Fruit fly (Drosophila melanogaster) whole organism, pupa: ENCODE measurements around the gene CG11322.

Experiments used
- CG10348 ChIP-seq: fragments of 200-800 bp; sonication (Bioruptor generic); IDR thresholded peaks from 2 replicates; pipeline ENCODE4 v1.3.6; 2022; ENCODE audit warnings: missing biosample characterization, missing genetic modification characterization
- CG12605 ChIP-seq: fragments of 200-800 bp; sonication (Bioruptor generic); IDR thresholded peaks from 2 replicates; pipeline ENCODE4 v1.3.6; 2022; ENCODE audit warnings: missing biosample characterization, missing genetic modification characterization
- CG13204 ChIP-seq: fragments of 200-800 bp; sonication (Bioruptor generic); optimal IDR thresholded peaks from 2 replicates; lab custom pipeline; 2018; ENCODE audit warnings: missing biosample characterization, mild to moderate bottlenecking, missing genetic modification characterization, moderate library complexity
- CG14655 ChIP-seq: fragments of 200-800 bp; sonication (Bioruptor generic); optimal IDR thresholded peaks from 3 replicates; lab custom pipeline; 2017; ENCODE audit warnings: mild to moderate bottlenecking, missing biosample characterization, missing genetic modification reagents, missing genetic modification characterization
- CG15710 ChIP-seq: fragments of 200-800 bp; sonication (Bioruptor generic); optimal IDR thresholded peaks from 2 replicates; lab custom pipeline; 2018; ENCODE audit warnings: missing biosample characterization, mild to moderate bottlenecking, missing genetic modification characterization, moderate library complexity
- CG17806 ChIP-seq: fragments of 200-800 bp; sonication (Bioruptor generic); optimal IDR thresholded peaks from 2 replicates; lab custom pipeline; 2018; ENCODE audit warnings: missing biosample characterization, mild to moderate bottlenecking, missing genetic modification characterization, moderate library complexity
- CG32121 ChIP-seq: fragments of 200-800 bp; sonication (Bioruptor generic); IDR thresholded peaks from 2 replicates; pipeline ENCODE4 v1.3.6; 2022; ENCODE audit warnings: missing biosample characterization, missing genetic modification characterization
- CG34367 ChIP-seq: fragments of 200-800 bp; sonication (Bioruptor generic); optimal IDR thresholded peaks from 2 replicates; lab custom pipeline; 2018; ENCODE audit warnings: missing biosample characterization, mild to moderate bottlenecking, missing genetic modification characterization
- CG4496 ChIP-seq: fragments of 200-800 bp; sonication (Bioruptor generic); IDR thresholded peaks from 3 replicates; pipeline ENCODE4 v1.3.6; 2022; ENCODE audit warnings: missing biosample characterization, missing genetic modification characterization
- CG8159 ChIP-seq: fragments of 200-800 bp; sonication (Bioruptor generic); optimal IDR thresholded peaks from 3 replicates; lab custom pipeline; 2018; ENCODE audit warnings: missing biosample characterization, mild to moderate bottlenecking, missing genetic modification characterization, moderate library complexity
- CG8301 ChIP-seq: fragments of 200-800 bp; sonication (Bioruptor generic); optimal IDR thresholded peaks from 2 replicates; lab custom pipeline; 2018; ENCODE audit warnings: missing biosample characterization, mild to moderate bottlenecking, missing genetic modification characterization
- CG9948 ChIP-seq: fragments of 200-800 bp; sonication (Bioruptor generic); optimal IDR thresholded peaks from 2 replicates; lab custom pipeline; 2018; ENCODE audit warnings: missing biosample characterization, mild to moderate bottlenecking, missing genetic modification characterization, moderate library complexity
- D1 ChIP-seq: fragments of 200-800 bp; sonication (Bioruptor generic); optimal IDR thresholded peaks from 2 replicates; lab custom pipeline; 2018; ENCODE audit warnings: missing biosample characterization, mild to moderate bottlenecking, missing genetic modification characterization, moderate library complexity
- EcR ChIP-seq: fragments of 200-800 bp; sonication (Bioruptor generic); optimal IDR thresholded peaks from 3 replicates; lab custom pipeline; 2019; ENCODE audit warnings: missing biosample characterization, missing genetic modification characterization, mild to moderate bottlenecking, moderate library complexity, missing genetic modification reagents
- Ets98B ChIP-seq: fragments of 200-800 bp; sonication (Bioruptor generic); IDR thresholded peaks from 2 replicates; pipeline ENCODE4 v1.3.6; 2022; ENCODE audit warnings: missing biosample characterization, missing genetic modification characterization
- Pif1A ChIP-seq: fragments of 200-800 bp; sonication (Bioruptor generic); optimal IDR thresholded peaks from 3 replicates; lab custom pipeline; 2016; ENCODE audit warnings: missing biosample characterization, missing genetic modification characterization
- Pif1B ChIP-seq: fragments of 200-800 bp; sonication (Bioruptor generic); optimal IDR thresholded peaks from 3 replicates; lab custom pipeline; 2016; ENCODE audit warnings: missing biosample characterization, missing genetic modification characterization
- Snoo ChIP-seq: fragments of 200-800 bp; sonication (Bioruptor generic); optimal IDR thresholded peaks from 3 replicates; lab custom pipeline; 2017; ENCODE audit warnings: missing biosample characterization, mild to moderate bottlenecking, missing genetic modification characterization, inconsistent platforms
- fd96Ca ChIP-seq: fragments of 200-800 bp; sonication (Bioruptor generic); IDR thresholded peaks from 3 replicates; pipeline ENCODE4 v1.3.6; 2022; ENCODE audit warnings: missing biosample characterization, missing genetic modification characterization
- gl ChIP-seq: fragments of 200-800 bp; sonication (Bioruptor generic); optimal IDR thresholded peaks from 2 replicates; lab custom pipeline; 2018; ENCODE audit warnings: missing biosample characterization, mild to moderate bottlenecking, missing genetic modification characterization
- rn ChIP-seq: fragments of 200-800 bp; sonication (Bioruptor generic); IDR thresholded peaks from 2 replicates; pipeline ENCODE4 v1.3.6; 2022; ENCODE audit warnings: missing biosample characterization, missing genetic modification characterization

Gene CG11322

DNA sequence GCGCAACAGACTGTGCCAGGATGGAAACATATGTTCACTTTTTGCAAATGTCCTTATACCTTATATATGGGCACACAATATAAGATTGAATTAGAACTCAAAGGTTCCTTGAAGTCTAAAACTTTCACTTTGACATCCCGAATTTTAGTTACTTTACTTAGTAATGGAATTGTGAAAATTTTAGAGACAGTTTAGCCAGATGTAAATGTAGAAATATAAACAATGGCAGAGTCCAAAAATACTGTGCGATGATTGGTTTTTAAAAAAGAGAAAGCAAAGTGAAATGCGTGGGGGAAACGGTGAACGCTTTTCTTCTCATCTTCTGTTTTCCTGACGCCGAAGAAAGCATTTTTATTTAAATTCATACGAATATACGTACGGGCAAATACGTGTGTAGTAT, 11.6 kb downstream of the CG11322 start, which contains the start of gene CG44271:
CG44271 (minus strand) TSS at position 101 of the 400 bp plus-strand sequence.
- no peak for TF ChIP-seq EcR (GFP tag; lab: Kevin White, UChicago)
- no peak for TF ChIP-seq CG8301 (tag; lab: Kevin White, UChicago)
- no peak for TF ChIP-seq Ets98B (GFP tag; lab: Robert Waterston, UW)
- TF ChIP-seq CG8159 (tag; lab: Kevin White, UChicago) = no peak
- no peak for TF ChIP-seq CG15710 (tag; lab: Kevin White, UChicago)
- TF ChIP-seq CG34367 = no peak
- TF ChIP-seq CG10348 (GFP tag; lab: Robert Waterston, UW) = no peak
- TF ChIP-seq rn = no peak
- no peak for TF ChIP-seq fd96Ca (GFP tag; lab: Robert Waterston, UW)

DNA sequence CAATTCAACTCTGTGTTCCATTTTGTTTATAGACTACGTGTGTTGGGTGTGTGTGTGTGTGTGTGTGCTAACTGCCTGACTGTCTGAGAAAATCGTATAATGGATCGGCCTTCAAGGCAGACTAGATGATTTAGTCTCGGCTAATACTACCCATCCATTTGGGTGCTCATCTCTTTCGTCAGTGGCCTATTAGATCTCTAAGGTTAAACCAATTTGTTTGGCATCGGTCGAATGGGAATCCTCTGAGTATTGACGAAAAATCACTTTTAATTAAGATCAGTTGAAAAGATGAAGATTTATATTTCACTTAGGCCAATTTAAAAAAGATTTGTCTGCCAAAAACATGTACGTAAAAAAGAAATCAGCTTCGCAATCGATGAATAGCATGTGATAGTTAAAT, 13.9 kb downstream of the CG11322 start, which contains the start of gene CG31910:
CG31910 (minus strand) TSS at position 101 of the 400 bp plus-strand sequence.
- TF ChIP-seq CG9948 (tag; lab: Kevin White, UChicago) (no peak), CG13204 (GFP tag; lab: Kevin White, UChicago) (no peak), CG12605 (no peak), CG17806 (tag; lab: Kevin White, UChicago) (no peak), fd96Ca (GFP tag; lab: Robert Waterston, UW) (no peak), rn (no peak), gl (tag; lab: Kevin White, UChicago) (no peak), CG10348 (GFP tag; lab: Robert Waterston, UW) (no peak), Pif1B (GFP tag; lab: Kevin White, UChicago) (no peak), EcR (GFP tag; lab: Kevin White, UChicago) (no peak), CG15710 (tag; lab: Kevin White, UChicago) (no peak), CG32121 (no peak), Snoo (tag; lab: Kevin White, UChicago) (no peak), CG14655 (GFP tag; lab: Kevin White, UChicago) (no peak), CG8159 (tag; lab: Kevin White, UChicago) (no peak), D1 (tag; lab: Kevin White, UChicago) (no peak), CG4496 (no peak), Ets98B (GFP tag; lab: Robert Waterston, UW) (no peak)
- TF ChIP-seq, all 21 proteins: peak for 0

DNA sequence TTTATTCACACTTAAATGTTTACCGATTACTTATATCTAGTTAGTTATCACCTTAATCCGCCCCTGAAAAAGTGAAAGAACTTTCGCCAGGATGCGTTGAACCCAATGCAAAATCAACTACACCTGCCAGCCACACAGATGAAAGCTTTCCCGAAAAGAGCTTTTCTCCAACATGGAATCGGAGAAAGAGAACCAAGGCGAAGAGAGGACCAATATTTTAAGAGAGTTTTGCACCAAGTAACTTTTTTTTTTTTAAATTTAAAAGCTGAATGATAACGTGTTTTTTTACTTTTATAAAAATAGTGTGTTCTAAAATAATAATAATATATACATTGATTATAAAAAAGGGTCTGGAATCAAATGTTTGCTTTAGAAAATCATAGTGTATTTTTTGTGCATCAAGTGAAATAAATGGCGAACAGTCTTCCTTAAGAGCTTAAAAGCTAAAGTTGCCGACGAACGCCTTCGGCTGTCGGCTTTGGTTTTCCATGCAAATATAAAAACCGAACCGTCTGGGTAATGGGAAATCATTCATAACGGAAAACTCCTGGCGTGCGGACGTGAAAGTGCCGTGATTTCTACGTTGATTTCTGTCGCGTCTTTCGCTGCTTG, 17.3 kb downstream of the CG11322 start, which contains the start of gene meng:
meng (plus strand) TSS at position 523 of the 612 bp plus-strand sequence.
- TF ChIP-seq CG8159 (tag; lab: Kevin White, UChicago) (no peak), CG32121 (peak; percentile 18; the same call in 1 of the 2 replicates), CG4496 (no peak)

DNA sequence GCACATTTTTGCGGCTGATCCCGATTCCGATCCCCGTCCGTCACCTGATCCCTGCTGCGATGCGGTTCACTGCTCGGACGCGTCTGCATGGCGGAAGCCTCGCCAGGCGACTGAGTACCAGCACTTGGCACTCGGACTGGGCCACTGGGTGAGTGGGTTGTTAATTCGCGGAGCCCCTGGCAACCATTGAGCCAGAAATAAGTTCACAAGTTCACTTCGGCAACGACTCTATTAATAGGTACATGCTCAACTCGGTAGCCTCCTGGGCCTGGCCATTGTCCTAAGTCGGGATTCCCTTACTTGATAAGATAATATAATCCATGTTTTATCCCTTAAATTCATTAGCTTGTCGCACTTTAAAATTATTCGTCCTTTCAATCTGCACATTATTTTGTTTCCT, 19.3 kb downstream of the CG11322 start, which contains the start of gene TTLL3A:
TTLL3A (minus strand) TSS at position 101 of the 400 bp plus-strand sequence.
- no peak for TF ChIP-seq CG4496
- no peak for TF ChIP-seq Snoo (tag; lab: Kevin White, UChicago)
- no peak for TF ChIP-seq Pif1A (GFP tag; lab: Kevin White, UChicago)
- TF ChIP-seq CG17806 (tag; lab: Kevin White, UChicago) = no peak
- no peak for TF ChIP-seq CG32121
- no peak for TF ChIP-seq D1 (tag; lab: Kevin White, UChicago)
- TF ChIP-seq EcR (GFP tag; lab: Kevin White, UChicago) = no peak
- TF ChIP-seq Ets98B (GFP tag; lab: Robert Waterston, UW) = no peak
- TF ChIP-seq CG10348 (GFP tag; lab: Robert Waterston, UW) = no peak
- no peak for TF ChIP-seq rn
- no peak for TF ChIP-seq CG13204 (GFP tag; lab: Kevin White, UChicago)
- TF ChIP-seq gl (tag; lab: Kevin White, UChicago) = no peak
- no peak for TF ChIP-seq CG14655 (GFP tag; lab: Kevin White, UChicago)
- TF ChIP-seq Pif1B (GFP tag; lab: Kevin White, UChicago) = no peak
- TF ChIP-seq CG8301 (tag; lab: Kevin White, UChicago) = no peak
- no peak for TF ChIP-seq CG15710 (tag; lab: Kevin White, UChicago)
- no peak for TF ChIP-seq CG9948 (tag; lab: Kevin White, UChicago)
- no peak for TF ChIP-seq CG34367
- TF ChIP-seq CG12605 = no peak

DNA sequence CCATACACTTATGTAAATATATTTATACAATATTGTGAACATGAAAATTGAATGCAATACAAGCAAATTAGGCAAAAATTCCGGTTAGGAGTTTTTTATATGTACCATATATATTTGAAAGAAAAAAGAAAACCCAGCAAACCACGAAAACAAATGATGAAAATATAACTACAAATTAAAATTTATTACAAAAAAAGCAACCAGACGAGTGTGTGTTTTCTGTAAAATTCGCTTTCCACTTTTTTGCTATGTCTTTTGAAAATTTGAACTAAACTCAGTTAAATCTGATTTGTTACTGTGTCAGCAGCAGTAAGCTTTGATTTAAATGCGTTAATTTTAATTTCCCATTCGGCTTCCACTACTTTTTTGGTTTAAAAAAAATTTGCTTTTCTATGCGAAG, 26.9 kb downstream of the CG11322 start, which contains the start of gene TTLL3B:
TTLL3B (plus strand) TSS at position 301 of the 400 bp plus-strand sequence.
- no peak for TF ChIP-seq CG8301 (tag; lab: Kevin White, UChicago)
- TF ChIP-seq CG12605 = no peak

DNA sequence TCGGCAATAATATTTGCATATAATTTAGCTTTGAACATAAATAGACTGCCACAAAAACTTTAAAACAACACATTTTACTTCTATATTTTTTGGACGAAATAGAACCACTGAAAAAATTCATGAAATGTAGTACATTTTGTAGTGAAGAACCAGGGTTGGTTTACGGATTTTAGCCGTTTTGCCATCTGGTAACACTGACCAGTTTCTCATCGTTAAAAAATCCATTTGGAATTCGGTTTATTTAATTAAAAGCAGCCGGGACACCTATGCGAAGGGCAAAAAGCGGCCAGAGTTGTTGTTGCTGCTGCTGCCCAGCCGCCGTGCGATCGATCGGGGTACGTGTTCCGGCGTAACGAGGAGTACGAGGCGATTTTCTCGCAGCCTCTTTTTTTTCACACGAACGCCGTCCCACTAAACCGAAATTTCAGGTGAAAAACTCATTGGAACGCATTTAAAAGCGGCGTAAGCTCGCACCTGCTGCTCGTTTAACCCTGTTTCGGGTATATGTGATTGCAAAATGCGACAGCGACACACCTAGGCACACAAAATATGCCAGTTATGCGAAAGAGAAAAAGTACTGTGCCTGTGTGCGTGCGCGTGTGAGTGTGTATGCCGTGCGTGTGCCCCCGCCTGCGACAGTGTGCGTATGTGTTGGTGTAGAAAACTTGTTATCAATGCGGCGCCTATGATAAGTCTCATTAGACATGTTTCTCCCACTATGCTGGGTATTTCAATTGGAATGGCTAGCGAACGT, 35.5 kb downstream of the CG11322 start, which contains the start of gene Liprin-alpha:
Liprin-alpha (plus strand) TSS at position 154 of the 754 bp plus-strand sequence.
- TF ChIP-seq CG4496 = no peak
- no peak for TF ChIP-seq gl (tag; lab: Kevin White, UChicago)
- TF ChIP-seq fd96Ca (GFP tag; lab: Robert Waterston, UW) = peak; percentile 43; the same call in 1 of the 3 replicates
- no peak for TF ChIP-seq rn
- TF ChIP-seq, all 21 proteins: peak for 1
